Worm (Caenorhabditis elegans): ENCODE data around the gene Y71H2AM.25.

The Y71H2AM.25 gene

ce11 chrIII:2832483-2832882 lies 30.2 kb downstream of the Y71H2AM.25 start, which contains the start of gene Y71H2AM.29:
Gene Y71H2AM.29, plus strand, starts transcription at chrIII:2832783.
- TF ChIP-seq F57A8.1 (GFP tag; optimal IDR thresholded peaks at IDR 0.05) (no peak), egrh-3 (GFP tag; IDR thresholded peaks at IDR 0.05) (no peak), ama-1 (optimal IDR thresholded peaks at IDR 0.05) (no peak), ama-1 (GFP tag; optimal IDR thresholded peaks at IDR 0.05) (no peak), chd-7 (tag; optimal IDR thresholded peaks at IDR 0.05) (no peak), somi-1 (GFP tag; optimal IDR thresholded peaks at IDR 0.05) (no peak), rcor-1 (GFP tag; IDR thresholded peaks at IDR 0.05) (no peak), ztf-3 (GFP tag; optimal IDR thresholded peaks at IDR 0.05) (no peak), F39B2.1 (GFP tag; IDR thresholded peaks at IDR 0.05) (no peak), hlh-26 (GFP tag; conservative IDR thresholded peaks at IDR 0.05) (no peak), Y67H2A.10 (GFP tag; conservative IDR thresholded peaks at IDR 0.05) (no peak), Y53G8AR.9 (GFP tag; conservative IDR thresholded peaks at IDR 0.05) (no peak), dox-1 (GFP tag; IDR thresholded peaks at IDR 0.05) (no peak), attf-5 (GFP tag; optimal IDR thresholded peaks at IDR 0.05) (no peak), nfya-1 (tag; optimal IDR thresholded peaks at IDR 0.05; ENCODE audit: borderline replicate concordance, insufficient read depth) (no peak)

- TF ChIP-seq F10E7.11 (tag; optimal IDR thresholded peaks at IDR 0.05) (no peak), ztf-6 (GFP tag; IDR thresholded peaks at IDR 0.05) (no peak)
These were observed 32.1 kb downstream of the Y71H2AM.25 start, which contains the start of gene txdc-17 for ce11 chrIII:2834363-2834762. Gene txdc-17, plus strand, starts transcription at chrIII:2834663.

- TF ChIP-seq snpc-1.3 (tag; optimal IDR thresholded peaks at IDR 0.05; ENCODE audit: insufficient read depth) (no peak), hlh-26 (GFP tag; conservative IDR thresholded peaks at IDR 0.05) (no peak), Y79H2A.3 (GFP tag; conservative IDR thresholded peaks at IDR 0.05) (no peak), ZK185.1 (tag; optimal IDR thresholded peaks at IDR 0.05; ENCODE audit: poor library complexity, severe bottlenecking) (no peak), ztf-26 (tag; optimal IDR thresholded peaks at IDR 0.05) (no peak), akir-1 (GFP tag; optimal IDR thresholded peaks at IDR 0.05) (no peak), lin-35 (GFP tag; optimal IDR thresholded peaks at IDR 0.05) (no peak), ztf-3 (GFP tag; optimal IDR thresholded peaks at IDR 0.05) (no peak), nfyb-1 (GFP tag; IDR thresholded peaks at IDR 0.05) (no peak), cebp-1 (GFP tag; IDR thresholded peaks at IDR 0.05) (no peak), cebp-1 (tag; optimal IDR thresholded peaks at IDR 0.05) (no peak), lsl-1 (GFP tag; optimal IDR thresholded peaks at IDR 0.05) (no peak), Y56A3A.18 (GFP tag; IDR thresholded peaks at IDR 0.05) (no peak), mel-28 (tag; optimal IDR thresholded peaks at IDR 0.05; ENCODE audit: borderline replicate concordance) (no peak), Y53G8AR.9 (GFP tag; conservative IDR thresholded peaks at IDR 0.05) (no peak), ekl-4 (GFP tag; IDR thresholded peaks at IDR 0.05) (no peak), unc-62 (GFP tag; optimal IDR thresholded peaks at IDR 0.05) (no peak), attf-3 (GFP tag; conservative IDR thresholded peaks at IDR 0.05) (no peak)
These were observed 32.7 kb downstream of the Y71H2AM.25 start for ce11 chrIII:2834998-2835397.

DNA sequence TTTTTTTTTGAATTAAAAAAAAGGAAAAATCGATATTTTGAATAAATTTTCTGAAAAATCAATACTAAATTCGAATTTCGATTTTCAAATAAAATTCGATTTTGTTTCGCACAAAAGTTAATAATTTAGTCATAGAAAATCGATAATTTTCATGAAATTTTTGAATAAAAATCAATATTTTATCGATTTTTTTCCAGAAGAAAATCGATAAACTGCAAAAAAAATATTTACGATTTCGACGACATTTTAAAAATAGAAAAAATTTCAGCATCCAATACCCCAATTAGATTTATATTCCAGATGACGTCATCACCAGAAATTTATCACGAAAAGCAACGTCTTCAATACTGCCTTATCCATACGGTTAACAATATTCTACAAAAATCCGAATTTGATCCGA lies 34.1 kb downstream of the Y71H2AM.25 start, which contains the start of gene josd-1:
TSS of gene josd-1 (plus strand) at position 301 of the 400 bp plus-strand sequence.
- TF ChIP-seq repo-1 (tag; optimal IDR thresholded peaks at IDR 0.05) (no peak), hmg-20 (GFP tag; IDR thresholded peaks at IDR 0.05) (no peak), unc-130 (GFP tag; optimal IDR thresholded peaks at IDR 0.05) (no peak), let-607 (tag; optimal IDR thresholded peaks at IDR 0.05) (no peak), F37B4.10 (GFP tag; IDR thresholded peaks at IDR 0.05) (no peak), C17E4.6 (GFP tag; IDR thresholded peaks at IDR 0.05) (no peak), snpc-1.1 (tag; optimal IDR thresholded peaks at IDR 0.05; ENCODE audit: insufficient read depth) (no peak), Y67H2A.10 (GFP tag; conservative IDR thresholded peaks at IDR 0.05) (no peak), T07F8.4 (tag; optimal IDR thresholded peaks at IDR 0.05) (no peak), him-1 (tag; optimal IDR thresholded peaks at IDR 0.05) (no peak), C06A6.2 (GFP tag; conservative IDR thresholded peaks at IDR 0.05) (no peak), Y56A3A.18 (GFP tag; IDR thresholded peaks at IDR 0.05) (no peak), D2030.7 (GFP tag; IDR thresholded peaks at IDR 0.05) (no peak), xnd-1 (tag; optimal IDR thresholded peaks at IDR 0.05) (no peak), efl-1 (GFP tag; optimal IDR thresholded peaks at IDR 0.05) (no peak), Y53G8AR.9 (GFP tag; conservative IDR thresholded peaks at IDR 0.05) (no peak)

Measured in whole organism, young adult.